Worm (Caenorhabditis elegans): ENCODE measurements around the gene D1044.1.

DNA sequence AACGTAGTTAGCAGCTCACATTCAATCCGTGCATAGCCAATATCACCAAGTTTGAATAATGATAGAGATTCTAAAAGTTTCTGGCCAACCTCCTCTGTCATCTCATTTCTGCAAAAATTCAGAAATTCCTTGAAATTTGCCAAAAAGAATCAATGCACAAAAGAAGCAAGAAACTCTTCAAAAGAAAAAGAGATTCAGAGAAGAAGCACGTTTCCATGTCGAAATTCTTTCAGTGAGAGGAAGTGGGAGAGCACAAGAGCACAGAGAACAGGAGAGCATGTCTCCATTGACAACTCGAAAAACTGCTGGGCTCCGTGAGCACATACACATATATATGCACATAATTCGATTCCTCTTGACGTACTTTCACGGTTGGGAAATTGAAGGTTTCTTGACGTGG, 26.7 kb upstream of the D1044.1 start, which contains the start of gene nekl-4:
- TF ChIP-seq unc-62 (GFP tag; optimal IDR thresholded peaks at IDR 0.05): no peak
- no peak for TF ChIP-seq elt-1 (tag; optimal IDR thresholded peaks at IDR 0.05; ENCODE audit: borderline replicate concordance, insufficient read depth)
- TF ChIP-seq unc-39 (tag; optimal IDR thresholded peaks at IDR 0.05): no peak
- TF ChIP-seq ces-1 (GFP tag; optimal IDR thresholded peaks at IDR 0.05): no peak
- no peak for TF ChIP-seq lsy-2 (tag; optimal IDR thresholded peaks at IDR 0.05)
- TF ChIP-seq nhr-76 (tag; optimal IDR thresholded peaks at IDR 0.05): no peak
- no peak for TF ChIP-seq mep-1 (tag; optimal IDR thresholded peaks at IDR 0.05)
- TF ChIP-seq unc-120 (tag; optimal IDR thresholded peaks at IDR 0.05; ENCODE audit: poor library complexity, severe bottlenecking): no peak
- no peak for TF ChIP-seq M03D4.4 (tag; optimal IDR thresholded peaks at IDR 0.05)
- no peak for TF ChIP-seq blmp-1 (tag; optimal IDR thresholded peaks at IDR 0.05)
- TF ChIP-seq nhr-237 (tag; optimal IDR thresholded peaks at IDR 0.05): no peak
- no peak for TF ChIP-seq flh-1 (GFP tag; optimal IDR thresholded peaks at IDR 0.05)
